Fruit fly (Drosophila melanogaster) whole organism, adult: Measurements from ENCODE around the gene Tmtc1.

Experiments used
- CG1620 ChIP-seq: fragments of 200-800 bp; sonication (Bioruptor generic); optimal IDR thresholded peaks from 2 replicates; lab custom pipeline; 2016; ENCODE audit warnings: missing biosample characterization, missing genetic modification characterization
- ovo ChIP-seq: fragments of 200-800 bp; sonication (Bioruptor generic); optimal IDR thresholded peaks from 2 replicates; lab custom pipeline; 2016; ENCODE audit warnings: missing biosample characterization, missing genetic modification characterization
- pad ChIP-seq: fragments of 200-800 bp; sonication (Bioruptor generic); optimal IDR thresholded peaks from 3 replicates; lab custom pipeline; 2017; ENCODE audit warnings: missing biosample characterization, missing genetic modification characterization, mild to moderate bottlenecking, moderate library complexity, missing genetic modification reagents

- no peak for TF ChIP-seq pad (GFP tag; lab: Kevin White, UChicago)
- TF ChIP-seq ovo (GFP tag; lab: Kevin White, UChicago), result no peak
- no peak for TF ChIP-seq CG1620 (GFP tag; lab: Kevin White, UChicago)
These were observed 48.8 kb upstream of the Tmtc1 start for dm6 chr2L:2628760-2629159.
